Fruit fly (Drosophila melanogaster): ENCODE measurements around the gene CG13474.
A peak's percentile ranks its signal among the peaks of the same experiment; 100 is the strongest.

Gene CG13474

DNA sequence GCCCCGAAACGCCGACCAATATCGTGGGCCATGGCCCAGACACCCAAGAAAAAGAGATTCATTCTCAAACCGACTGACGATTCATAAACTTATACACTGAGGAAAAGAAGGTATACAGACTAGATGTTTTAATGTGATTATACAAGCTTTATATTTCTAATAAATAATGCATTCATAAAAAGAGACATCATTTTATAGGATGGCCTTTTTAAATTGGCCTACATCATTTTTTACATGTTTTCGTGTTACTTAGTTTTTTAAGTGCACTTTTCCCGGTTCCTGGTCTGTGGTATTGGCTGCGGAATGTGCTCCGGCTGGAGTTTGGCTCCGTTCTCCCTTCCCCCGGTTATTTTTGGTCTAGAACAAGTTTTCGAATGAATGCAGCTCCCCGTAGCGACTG is 44.4 kb downstream of the CG13474 start (continued):
- TF ChIP-seq onecut (GFP tag; IDR thresholded peaks at IDR 0.05) (peak; percentile 75), CG30403 (GFP tag; optimal IDR thresholded peaks at IDR 0.05) (peak; percentile 76), CG14050 (GFP tag; IDR thresholded peaks at IDR 0.05) (peak; percentile 13; the same call in 1 of the 3 replicates), da (GFP tag; optimal IDR thresholded peaks at IDR 0.05) (peak; percentile 54), ci (GFP tag; IDR thresholded peaks at IDR 0.05) (peak; percentile 91), jumu (GFP tag; optimal IDR thresholded peaks at IDR 0.05) (peak; percentile 27), wdn (GFP tag; IDR thresholded peaks at IDR 0.05) (no peak), ac (GFP tag; optimal IDR thresholded peaks at IDR 0.05) (peak; percentile 22), CG1529 (GFP tag; optimal IDR thresholded peaks at IDR 0.05) (peak; percentile 79), bab2 (GFP tag; optimal IDR thresholded peaks at IDR 0.05) (peak; percentile 71), Vsx1 (GFP tag; optimal IDR thresholded peaks at IDR 0.05) (peak; percentile 32), Dfd (GFP tag; optimal IDR thresholded peaks at IDR 0.05) (no peak), MBD-R2 (GFP tag; IDR thresholded peaks at IDR 0.05) (0 out of 2 replicates have a peak, but pooled peaks have one; percentile 16), CG11398 (GFP tag; optimal IDR thresholded peaks at IDR 0.05) (peak; percentile 76), NC2α (GFP tag; optimal IDR thresholded peaks at IDR 0.05) (peak; percentile 68), CG6175 (GFP tag; IDR thresholded peaks at IDR 0.05) (no peak), CG33213 (GFP tag; optimal IDR thresholded peaks at IDR 0.05) (peak; percentile 23), CG6272 (GFP tag; IDR thresholded peaks at IDR 0.05) (no peak), trem (tag; optimal IDR thresholded peaks at IDR 0.05) (peak; percentile 89), mirr (GFP tag; optimal IDR thresholded peaks at IDR 0.05) (no peak), danr (GFP tag; IDR thresholded peaks at IDR 0.05) (no peak), CG1792 (GFP tag; optimal IDR thresholded peaks at IDR 0.05) (peak; percentile 41), CG1024 (GFP tag; IDR thresholded peaks at IDR 0.05) (0 out of 2 replicates have a peak, but pooled peaks have one; percentile 40), CG11504 (tag; optimal IDR thresholded peaks at IDR 0.05) (peak; percentile 76), CG18764 (GFP tag; optimal IDR thresholded peaks at IDR 0.05) (peak; percentile 81), Oaz (GFP tag; IDR thresholded peaks at IDR 0.05) (no peak), sqz (GFP tag; optimal IDR thresholded peaks at IDR 0.05) (peak; percentile 47), Camta (GFP tag; optimal IDR thresholded peaks at IDR 0.05) (peak; percentile 85), CG32767 (GFP tag; IDR thresholded peaks at IDR 0.05) (peak; percentile 24; the same call in 1 of the 2 replicates), CG34224 (GFP tag; IDR thresholded peaks at IDR 0.05; ENCODE audit: partially characterized antibody) (no peak), shn (GFP tag; optimal IDR thresholded peaks at IDR 0.05) (peak; percentile 9), cg (GFP tag; optimal IDR thresholded peaks at IDR 0.05) (no peak), en (GFP tag; optimal IDR thresholded peaks at IDR 0.05) (peak; percentile 35), sisA (GFP tag; IDR thresholded peaks at IDR 0.05) (peak; percentile 82), BEAF-32 (GFP tag; optimal IDR thresholded peaks at IDR 0.05) (no peak), pfk (GFP tag; optimal IDR thresholded peaks at IDR 0.05) (no peak)

DNA sequence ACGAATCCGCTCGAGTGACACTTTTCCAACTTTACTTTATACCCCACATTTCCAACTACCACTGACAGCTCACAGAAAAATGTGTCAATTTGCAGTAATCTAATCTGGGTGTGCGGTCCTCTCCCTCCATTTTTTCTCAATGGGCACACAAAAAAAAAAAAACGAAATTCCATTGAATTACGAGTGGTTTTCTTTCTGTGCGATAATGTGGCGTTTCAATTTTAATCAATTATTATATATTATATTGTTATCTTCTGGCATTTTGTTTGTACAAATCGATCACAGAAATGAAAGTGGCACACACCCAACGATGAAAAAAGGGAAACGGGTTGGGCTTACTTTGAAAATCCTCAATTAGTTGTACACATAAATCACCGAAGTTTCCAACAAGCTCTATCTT is 46.6 kb downstream of the CG13474 start:
- TF ChIP-seq ara (GFP tag; IDR thresholded peaks at IDR 0.05): no peak
- TF ChIP-seq grn (GFP tag; optimal IDR thresholded peaks at IDR 0.05): peak; percentile 62
- TF ChIP-seq Dip3 (GFP tag; optimal IDR thresholded peaks at IDR 0.05): no peak
- TF ChIP-seq Lim3 (GFP tag; IDR thresholded peaks at IDR 0.05): no peak
- no peak for TF ChIP-seq shn (GFP tag; optimal IDR thresholded peaks at IDR 0.05)
- peak; percentile 32 for TF ChIP-seq Vsx1 (GFP tag; optimal IDR thresholded peaks at IDR 0.05)
- no peak for TF ChIP-seq Xrp1 (GFP tag; IDR thresholded peaks at IDR 0.05)
- no peak for TF ChIP-seq CG2129 (GFP tag; IDR thresholded peaks at IDR 0.05; ENCODE audit: partially characterized antibody)
- no peak for TF ChIP-seq disco-r (GFP tag; optimal IDR thresholded peaks at IDR 0.05)
- peak; percentile 37; the same call in 1 of the 3 replicates for TF ChIP-seq vnd (GFP tag; IDR thresholded peaks at IDR 0.05; ENCODE audit: partially characterized antibody)
- peak; percentile 85 for TF ChIP-seq exex (tag; optimal IDR thresholded peaks at IDR 0.05)
- TF ChIP-seq CG7372 (GFP tag; IDR thresholded peaks at IDR 0.05): no peak
- 0 out of 2 replicates have a peak, but pooled peaks have one; percentile 15 for TF ChIP-seq CG14441 (GFP tag; IDR thresholded peaks at IDR 0.05)
- TF ChIP-seq PHDP (tag; optimal IDR thresholded peaks at IDR 0.05): peak; percentile 13
- TF ChIP-seq CG9932 (GFP tag; IDR thresholded peaks at IDR 0.05): no peak
- no peak for TF ChIP-seq Atf3 (GFP tag; optimal IDR thresholded peaks at IDR 0.05)
- no peak for TF ChIP-seq HLH4C (GFP tag; IDR thresholded peaks at IDR 0.05; ENCODE audit: partially characterized antibody)
- peak; percentile 60 for TF ChIP-seq GATAe (GFP tag; conservative IDR thresholded peaks at IDR 0.05)
- no peak for TF ChIP-seq dm (GFP tag; optimal IDR thresholded peaks at IDR 0.05)
- TF ChIP-seq CG11504 (tag; optimal IDR thresholded peaks at IDR 0.05): peak; percentile 1
- TF ChIP-seq Camta (GFP tag; optimal IDR thresholded peaks at IDR 0.05): no peak

All from whole organism, embryonic.